Worm (Caenorhabditis elegans): ENCODE measurements around the gene cyn-4.

ce11 chrII:10857077-10857476, 15.3 kb downstream of the cyn-4 start, which contains the start of gene M106.7:
- TF ChIP-seq alr-1 (tag; optimal IDR thresholded peaks at IDR 0.05) (no peak), egl-27 (tag; optimal IDR thresholded peaks at IDR 0.05) (no peak), ama-1 (optimal IDR thresholded peaks at IDR 0.05) (no peak), nhr-6 (tag; optimal IDR thresholded peaks at IDR 0.05) (no peak), F13H6.1 (tag; optimal IDR thresholded peaks at IDR 0.05) (no peak), lin-39 (tag; optimal IDR thresholded peaks at IDR 0.05) (no peak)
